Worm (Caenorhabditis elegans): ENCODE data around the gene scl-27.

The scl-27 gene

DNA sequence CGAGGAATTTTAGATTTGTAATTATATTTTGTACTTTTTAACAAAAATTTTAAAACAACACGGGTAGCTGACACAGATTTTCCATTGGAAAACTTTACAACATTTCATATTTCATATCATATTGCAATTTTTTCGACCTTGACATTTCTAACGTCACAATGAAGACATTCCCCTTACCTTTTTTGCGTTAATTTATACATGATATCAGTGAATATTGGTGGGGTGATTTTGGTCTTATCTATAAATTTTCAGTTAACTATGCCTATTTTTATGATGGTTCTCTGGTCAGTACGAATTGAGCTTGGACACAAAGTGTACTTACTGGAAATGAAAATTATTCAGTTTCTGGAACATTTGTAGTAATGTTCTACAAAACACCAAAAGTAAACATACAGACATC is 15.3 kb upstream of the scl-27 start:
- TF ChIP-seq lin-13 (GFP tag; optimal IDR thresholded peaks at IDR 0.05) (no peak), sup-37 (GFP tag; optimal IDR thresholded peaks at IDR 0.05) (no peak), aha-1 (tag; optimal IDR thresholded peaks at IDR 0.05) (no peak), lin-14 (GFP tag; optimal IDR thresholded peaks at IDR 0.05) (no peak), ama-1 (optimal IDR thresholded peaks at IDR 0.05) (no peak), irx-1 (tag; optimal IDR thresholded peaks at IDR 0.05) (no peak), elt-2 (tag; optimal IDR thresholded peaks at IDR 0.05) (peak; percentile 48), grh-1 (GFP tag; IDR thresholded peaks at IDR 0.05) (no peak), lin-39 (tag; optimal IDR thresholded peaks at IDR 0.05) (no peak)

DNA sequence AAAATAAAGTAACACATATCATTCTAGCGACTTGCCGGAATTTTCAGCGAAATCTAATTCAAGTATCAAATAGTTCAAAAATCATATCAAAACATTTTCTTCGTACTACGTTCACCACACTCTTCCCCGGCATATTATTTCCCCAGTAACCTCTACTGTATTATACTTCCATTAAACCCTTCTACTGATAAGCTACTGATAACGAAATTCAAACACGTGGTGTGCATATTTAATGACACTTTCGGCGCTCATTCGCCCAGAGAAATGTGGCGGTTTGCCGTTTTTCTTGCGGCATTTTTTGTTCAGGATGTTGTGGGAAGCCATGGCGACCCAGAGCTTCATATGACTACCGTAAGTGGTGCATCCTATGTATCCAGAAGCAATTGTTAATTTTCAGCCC is 14.3 kb upstream of the scl-27 start, which contains the start of gene lipl-5:
lipl-5 (plus strand) TSS at position 259 of the 400 bp plus-strand sequence.
- TF ChIP-seq nhr-90 (tag; optimal IDR thresholded peaks at IDR 0.05; ENCODE audit: poor library complexity), result no peak
- TF ChIP-seq dpl-1 (GFP tag; optimal IDR thresholded peaks at IDR 0.05), result no peak
- no peak for TF ChIP-seq ets-5 (GFP tag; IDR thresholded peaks at IDR 0.05)
- no peak for TF ChIP-seq lin-14 (GFP tag; optimal IDR thresholded peaks at IDR 0.05)
- no peak for TF ChIP-seq pag-3 (tag; optimal IDR thresholded peaks at IDR 0.05; ENCODE audit: borderline replicate concordance, insufficient read depth)
- TF ChIP-seq lin-35 (GFP tag; optimal IDR thresholded peaks at IDR 0.05), result peak in 1 of 2 experiments; percentile 18
- TF ChIP-seq unc-62 (GFP tag; optimal IDR thresholded peaks at IDR 0.05), result no peak
- TF ChIP-seq fos-1 (tag; optimal IDR thresholded peaks at IDR 0.05), result no peak
- peak; percentile 81 for TF ChIP-seq elt-2 (tag; optimal IDR thresholded peaks at IDR 0.05)
- TF ChIP-seq mab-9 (GFP tag; IDR thresholded peaks at IDR 0.05), result no peak
- no peak for TF ChIP-seq efl-1 (optimal IDR thresholded peaks at IDR 0.05)
- no peak for TF ChIP-seq efl-1 (GFP tag; optimal IDR thresholded peaks at IDR 0.05 in 1 of 2)

DNA sequence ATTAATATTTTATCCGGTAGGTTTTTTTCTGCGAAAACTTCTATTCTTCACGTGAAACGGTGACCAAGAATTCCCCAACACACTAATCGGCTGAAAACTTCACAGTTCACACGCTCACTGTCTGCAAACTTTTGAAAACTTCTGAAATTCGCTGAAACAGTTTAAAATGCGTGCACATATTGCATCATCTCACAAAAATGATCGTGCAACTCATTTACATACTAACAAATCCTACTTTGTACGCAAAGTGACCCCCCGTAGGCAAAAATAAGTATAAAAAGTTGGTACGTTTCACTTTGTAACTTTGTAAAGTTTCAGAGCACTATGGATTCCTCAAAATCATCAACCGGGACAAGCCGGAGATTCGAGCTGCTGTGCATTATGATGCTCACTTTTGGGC is 11.4 kb upstream of the scl-27 start, which contains the start of gene ZK6.6:
ZK6.6 (plus strand) TSS at position 301 of the 400 bp plus-strand sequence.
- TF ChIP-seq egl-13 (tag; optimal IDR thresholded peaks at IDR 0.05) (no peak), F16B12.6 (tag; optimal IDR thresholded peaks at IDR 0.05) (no peak), ets-5 (GFP tag; IDR thresholded peaks at IDR 0.05) (no peak), blmp-1 (tag; optimal IDR thresholded peaks at IDR 0.05) (no peak), mep-1 (tag; optimal IDR thresholded peaks at IDR 0.05) (no peak), zag-1 (tag; optimal IDR thresholded peaks at IDR 0.05) (no peak), hlh-17 (GFP tag; optimal IDR thresholded peaks at IDR 0.05; ENCODE audit: borderline replicate concordance) (no peak), fkh-4 (tag; optimal IDR thresholded peaks at IDR 0.05; ENCODE audit: borderline replicate concordance) (no peak), ztf-4 (tag; optimal IDR thresholded peaks at IDR 0.05) (no peak), ceh-88 (GFP tag; IDR thresholded peaks at IDR 0.05) (no peak), ceh-8 (GFP tag; optimal IDR thresholded peaks at IDR 0.05) (no peak), unc-62 (GFP tag; optimal IDR thresholded peaks at IDR 0.05) (no peak)

DNA sequence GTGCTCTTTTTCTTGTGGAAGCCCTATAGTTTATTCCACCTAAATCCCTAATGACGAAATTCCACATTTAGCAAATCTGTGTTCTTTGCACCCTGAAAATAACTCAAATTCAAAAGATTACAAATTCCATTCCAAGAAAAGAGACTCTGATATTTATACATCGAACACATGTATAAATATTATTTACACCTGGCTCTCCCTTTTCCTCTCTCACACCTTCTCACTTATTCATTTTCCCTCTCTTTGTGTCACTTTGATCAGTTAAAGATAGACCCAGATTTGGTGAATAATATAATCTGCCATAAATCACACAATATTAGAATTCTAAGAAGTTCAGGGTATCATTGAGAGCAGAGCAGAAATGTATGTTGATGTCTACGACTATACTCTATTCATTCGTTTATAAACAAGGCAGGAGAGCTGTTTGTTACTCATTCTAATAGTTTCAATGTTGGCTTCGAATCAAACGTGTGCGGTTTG is 7.6 kb upstream of the scl-27 start, which contains the start of gene nhr-254:
nhr-254 (plus strand) TSS at position 430 of the 480 bp plus-strand sequence.
- TF ChIP-seq nhr-85 (tag) (no peak), nhr-19 (GFP tag; conservative IDR thresholded peaks at IDR 0.05) (no peak), pax-3 (tag; optimal IDR thresholded peaks at IDR 0.05) (peak; percentile 38), dsc-1 (tag; optimal IDR thresholded peaks at IDR 0.05) (peak; percentile 47), tbx-2 (tag; optimal IDR thresholded peaks at IDR 0.05) (no peak), nhr-71 (tag; optimal IDR thresholded peaks at IDR 0.05) (peak; percentile 47), hlh-4 (tag; optimal IDR thresholded peaks at IDR 0.05) (peak; percentile 35), nhr-47 (tag; optimal IDR thresholded peaks at IDR 0.05) (peak; percentile 59), nhr-20 (tag; optimal IDR thresholded peaks at IDR 0.05) (peak; percentile 50), fkh-8 (tag; optimal IDR thresholded peaks at IDR 0.05) (peak; percentile 63)

All from whole organism, L1 larva.